Fruit fly (Drosophila melanogaster) whole organism, adult: ENCODE results near the gene CG8012.

ENCODE experiments used
- CG14711 ChIP-seq: fragments of 200-800 bp; sonication (Bioruptor generic); optimal IDR thresholded peaks from 2 replicates; lab custom pipeline; 2018; ENCODE audit warnings: missing biosample characterization, mild to moderate bottlenecking, missing genetic modification characterization, moderate library complexity
- CG7045 ChIP-seq: fragments of 200-800 bp; sonication (Bioruptor generic); optimal IDR thresholded peaks from 2 replicates; lab custom pipeline; 2017; ENCODE audit warnings: missing biosample characterization, mild to moderate bottlenecking, missing genetic modification characterization
- Clk ChIP-seq: fragments of 200-800 bp; sonication (Bioruptor generic); optimal IDR thresholded peaks from 2 replicates; lab custom pipeline; 2017; ENCODE audit warnings: missing biosample characterization, missing genetic modification characterization
- cnc ChIP-seq, 2 experiments: fragments of >200 bp; optimal IDR thresholded peaks; 2 replicates each; lab custom pipeline; 2017
- toe ChIP-seq: fragments of 200-800 bp; sonication (Bioruptor generic); optimal IDR thresholded peaks from 2 replicates; lab custom pipeline; 2016; ENCODE audit warnings: missing biosample characterization, missing genetic modification characterization

dm6 chr3L:8189234-8189633 lies 25.8 kb upstream of the CG8012 start:
- TF ChIP-seq CG7045 (GFP tag; lab: Kevin White, UChicago) (no peak), Clk (GFP tag; lab: Kevin White, UChicago) (no peak), CG14711 (tag; lab: Kevin White, UChicago) (no peak), cnc (optimal IDR thresholded peaks at IDR 0.05; lab: Kevin White, UChicago) (no peak), toe (GFP tag; lab: Kevin White, UChicago) (no peak)
